Fruit fly (Drosophila melanogaster) S2 (cell line): ENCODE data around the gene CG32554.

ENCODE experiments used
- CG8478 ChIP-seq: fragments of >200 bp; optimal IDR thresholded peaks from 2 replicates; lab custom pipeline; 2018
- CTCF ChIP-seq, 2 experiments: fragments of >200 bp; optimal IDR thresholded peaks; 2 replicates each; lab custom pipeline; 2018

DNA sequence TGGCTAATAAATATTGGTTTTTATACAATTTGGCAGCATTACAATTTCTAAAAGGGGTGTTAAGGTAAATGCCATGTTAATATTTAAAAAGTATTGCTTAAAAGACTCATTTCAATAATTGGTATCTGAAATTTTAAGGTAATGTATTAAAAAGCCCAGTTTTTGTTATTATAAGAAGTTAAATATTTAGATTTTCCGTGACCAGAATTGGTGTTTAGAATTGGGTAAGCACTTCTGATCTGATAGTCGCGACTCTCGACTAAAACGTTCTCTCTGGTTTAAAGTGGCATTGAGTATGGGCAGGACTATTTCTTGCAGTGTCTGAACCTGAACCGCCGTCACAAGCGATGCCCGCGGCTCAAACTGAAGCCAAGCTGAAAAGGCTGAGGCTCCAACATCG is 36.0 kb downstream of the CG32554 start:
- TF ChIP-seq CG8478 (lab: Kevin White, UChicago) (no peak), CTCF (optimal IDR thresholded peaks at IDR 0.05; lab: Kevin White, UChicago) (no peak)
